Worm (Caenorhabditis elegans) whole organism, late embryonic: ENCODE measurements around the gene xpd-1.

Experiments used
- C38D4.7 ChIP-seq: fragments of 200-800 bp; sonication (Bioruptor generic); optimal IDR thresholded peaks from 2 replicates; lab custom pipeline; 2018; ENCODE audit warnings: mild to moderate bottlenecking, missing genetic modification characterization, moderate library complexity, missing compliant biosample characterization
- F13H6.1 ChIP-seq: sonication (generic microtip); optimal IDR thresholded peaks from 2 replicates; lab custom pipeline; 2016; ENCODE audit warnings: missing genetic modification characterization, missing compliant biosample characterization
- ceh-18 ChIP-seq: sonication (generic microtip); optimal IDR thresholded peaks from 2 replicates; lab custom pipeline; 2016; ENCODE audit warnings: missing genetic modification characterization, missing compliant biosample characterization
- dmd-4 ChIP-seq: sonication (generic microtip); optimal IDR thresholded peaks from 2 replicates; lab custom pipeline; 2016; ENCODE audit warnings: borderline replicate concordance, missing genetic modification characterization, missing compliant biosample characterization
- fkh-10 ChIP-seq: fragments of 150-350 bp; optimal IDR thresholded peaks from 2 replicates; lab custom pipeline; 2014; ENCODE audit warnings: missing biosample characterization, missing genetic modification reagents, missing genetic modification characterization
- lin-11 ChIP-seq: fragments of 200-800 bp; sonication (Bioruptor generic); optimal IDR thresholded peaks from 2 replicates; lab custom pipeline; 2018; ENCODE audit warnings: mild to moderate bottlenecking, missing genetic modification characterization, missing compliant biosample characterization
- pha-4 ChIP-seq: fragments of 150-350 bp; optimal IDR thresholded peaks from 2 replicates; lab custom pipeline; 2018; ENCODE audit warnings: missing biosample characterization, missing genetic modification reagents, missing genetic modification characterization
- pros-1 ChIP-seq: fragments of 150-350 bp; optimal IDR thresholded peaks from 2 replicates; lab custom pipeline; 2014; ENCODE audit warnings: missing biosample characterization, missing genetic modification reagents, missing genetic modification characterization
- sox-2 ChIP-seq: fragments of 200-800 bp; sonication (Bioruptor generic); IDR thresholded peaks from 2 replicates; pipeline ENCODE4 v1.3.6; 2022; ENCODE audit warnings: missing genetic modification reagents, missing genetic modification characterization, missing compliant biosample characterization
- sox-4 ChIP-seq: sonication (generic microtip); optimal IDR thresholded peaks from 2 replicates; lab custom pipeline; 2017; ENCODE audit warnings: mild to moderate bottlenecking, missing genetic modification characterization, inconsistent platforms, missing compliant biosample characterization
- tbx-2 ChIP-seq: sonication (generic microtip); optimal IDR thresholded peaks from 2 replicates; lab custom pipeline; 2016; ENCODE audit warnings: missing genetic modification characterization, missing compliant biosample characterization
- unc-55 ChIP-seq: sonication (generic microtip); optimal IDR thresholded peaks from 2 replicates; lab custom pipeline; 2017; ENCODE audit warnings: missing biosample characterization, missing genetic modification reagents, missing genetic modification characterization

DNA sequence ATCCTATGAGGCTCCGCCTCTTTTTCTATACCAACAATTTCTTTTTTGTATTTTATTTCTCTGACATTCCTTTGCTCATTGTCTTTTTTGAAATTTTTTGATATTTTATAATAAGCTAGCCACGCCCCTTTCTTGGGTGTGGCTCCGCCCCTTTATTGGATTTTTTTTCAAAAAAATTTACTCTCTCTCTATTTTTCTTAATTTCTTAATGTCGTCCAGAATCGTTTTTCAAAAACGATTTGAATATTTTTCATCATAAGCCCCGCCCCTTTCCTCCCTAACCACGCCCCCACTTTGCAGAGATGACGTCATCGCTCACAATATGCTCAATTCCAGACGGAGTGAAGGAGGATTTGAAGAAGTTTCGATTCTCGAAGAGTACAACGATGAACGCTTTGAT lies 50.3 kb downstream of the xpd-1 start, which contains the start of gene Y50D7A.10:
- TF ChIP-seq fkh-10 (GFP tag; lab: Kevin White, UChicago) (no peak), dmd-4 (tag; lab: Kevin White, UChicago) (no peak), C38D4.7 (GFP tag; lab: Kevin White, UChicago) (no peak), tbx-2 (tag; lab: Kevin White, UChicago) (no peak), lin-11 (tag; lab: Kevin White, UChicago) (no peak), pros-1 (tag; lab: Kevin White, UChicago) (no peak), pha-4 (no peak), unc-55 (no peak), sox-2 (GFP tag; lab: Robert Waterston, UW) (no peak), ceh-18 (no peak), sox-4 (tag; lab: Kevin White, UChicago) (no peak), F13H6.1 (tag; lab: Kevin White, UChicago) (no peak)
